Fruit fly (Drosophila melanogaster): ENCODE results near the gene Rpn5.

The Rpn5 gene

DNA sequence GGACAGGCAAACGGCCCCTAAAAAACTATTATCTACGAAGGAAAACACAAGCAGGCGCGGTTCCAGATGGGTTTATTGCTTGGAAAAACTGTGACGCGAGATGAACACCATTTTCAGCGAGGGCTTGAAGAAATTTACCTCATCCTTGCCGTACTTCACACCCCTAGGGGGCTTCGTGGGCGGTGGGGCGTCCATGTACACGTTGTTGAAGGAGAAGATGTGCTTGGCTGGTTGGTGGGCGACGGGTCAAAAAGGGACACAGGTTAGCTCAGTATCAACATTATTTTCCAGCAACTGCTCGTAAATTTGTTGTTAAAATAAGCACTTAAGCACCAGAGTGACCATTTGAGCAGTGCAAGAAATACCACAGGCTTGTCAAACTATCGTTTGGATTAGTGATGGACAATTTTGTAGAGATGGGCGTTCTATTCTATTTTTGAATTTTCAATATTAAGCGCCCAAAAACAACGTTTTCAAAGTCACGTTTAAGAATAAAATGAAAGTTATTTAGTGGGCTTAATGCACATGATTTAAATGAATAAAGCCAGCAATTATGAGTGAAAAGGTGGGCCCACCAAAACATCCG lies 30.6 kb upstream of the Rpn5 start, which contains the start of gene Sec8 (continued):
- no peak for TF ChIP-seq CG10462 (GFP tag; optimal IDR thresholded peaks at IDR 0.05)
- peak; percentile 85 for TF ChIP-seq CG33213 (GFP tag; optimal IDR thresholded peaks at IDR 0.05)
- TF ChIP-seq Hmr (GFP tag; optimal IDR thresholded peaks at IDR 0.05), result no peak
- TF ChIP-seq CG32532 (GFP tag; IDR thresholded peaks at IDR 0.05), result peak; percentile 61
- TF ChIP-seq caup (GFP tag; optimal IDR thresholded peaks at IDR 0.05; ENCODE audit: severe bottlenecking), result no peak
- peak; percentile 62 for TF ChIP-seq her (GFP tag; optimal IDR thresholded peaks at IDR 0.05)
- TF ChIP-seq nerfin-2 (GFP tag; IDR thresholded peaks at IDR 0.05; ENCODE audit: partially characterized antibody), result peak; percentile 74
- peak; percentile 17 for TF ChIP-seq CG18764 (GFP tag; optimal IDR thresholded peaks at IDR 0.05)
- TF ChIP-seq Max (GFP tag; optimal IDR thresholded peaks at IDR 0.05), result peak; percentile 2
- no peak for TF ChIP-seq mirr (GFP tag; optimal IDR thresholded peaks at IDR 0.05)
- no peak for TF ChIP-seq CG10654 (GFP tag; optimal IDR thresholded peaks at IDR 0.05)
- TF ChIP-seq CG11504 (tag; optimal IDR thresholded peaks at IDR 0.05), result no peak
- TF ChIP-seq Hr39 (optimal IDR thresholded peaks at IDR 0.05), result no peak
- no peak for TF ChIP-seq CG17612 (GFP tag; IDR thresholded peaks at IDR 0.05)
- TF ChIP-seq CG4617 (GFP tag; optimal IDR thresholded peaks at IDR 0.05; ENCODE audit: borderline replicate concordance), result peak; percentile 92
- no peak for TF ChIP-seq btn (GFP tag; optimal IDR thresholded peaks at IDR 0.05)
- peak; percentile 52 for TF ChIP-seq pho (GFP tag; optimal IDR thresholded peaks at IDR 0.05)
- peak; percentile 82 for TF ChIP-seq inv (GFP tag; IDR thresholded peaks at IDR 0.05; ENCODE audit: partially characterized antibody)
- peak; percentile 31 for TF ChIP-seq CG30020 (tag; optimal IDR thresholded peaks at IDR 0.05)
- TF ChIP-seq Dip2 (GFP tag; IDR thresholded peaks at IDR 0.05), result no peak
- TF ChIP-seq az2 (GFP tag; optimal IDR thresholded peaks at IDR 0.05), result peak; percentile 12
- TF ChIP-seq sqz (GFP tag; optimal IDR thresholded peaks at IDR 0.05), result no peak
- peak; percentile 71; the same call in 2 of the 3 replicates for TF ChIP-seq HLH4C (GFP tag; IDR thresholded peaks at IDR 0.05; ENCODE audit: partially characterized antibody)
- TF ChIP-seq CG8924 (tag; optimal IDR thresholded peaks at IDR 0.05), result peak; percentile 53
- TF ChIP-seq HHEX (GFP tag; optimal IDR thresholded peaks at IDR 0.05), result no peak
- no peak for TF ChIP-seq run (tag; optimal IDR thresholded peaks at IDR 0.05)
- TF ChIP-seq dimm (GFP tag; IDR thresholded peaks at IDR 0.05), result no peak
- TF ChIP-seq ro (GFP tag; IDR thresholded peaks at IDR 0.05), result no peak
- TF ChIP-seq dmrt11E (tag; optimal IDR thresholded peaks at IDR 0.05), result peak; percentile 3
- TF ChIP-seq CG10147 (GFP tag; optimal IDR thresholded peaks at IDR 0.05), result no peak
- TF ChIP-seq Dad (GFP tag; optimal IDR thresholded peaks at IDR 0.05), result peak; percentile 57
- no peak for TF ChIP-seq CG2889 (GFP tag; IDR thresholded peaks at IDR 0.05)
- TF ChIP-seq Atf-2 (GFP tag; optimal IDR thresholded peaks at IDR 0.05), result no peak
- TF ChIP-seq CG13775 (GFP tag; optimal IDR thresholded peaks at IDR 0.05), result peak; percentile 18
- no peak for TF ChIP-seq cato (GFP tag; optimal IDR thresholded peaks at IDR 0.05; ENCODE audit: borderline replicate concordance)
- peak; percentile 12 for TF ChIP-seq CG34376 (GFP tag; optimal IDR thresholded peaks at IDR 0.05)
- no peak for TF ChIP-seq C15 (GFP tag; IDR thresholded peaks at IDR 0.05)
- 0 out of 3 replicates have a peak, but pooled peaks have one; percentile 48 for TF ChIP-seq CG6175 (GFP tag; IDR thresholded peaks at IDR 0.05)
- peak in 1 of 3 experiments; percentile 12 for TF ChIP-seq lola (GFP tag; optimal IDR thresholded peaks at IDR 0.05)
- peak; percentile 53 for TF ChIP-seq Hsf (GFP tag; optimal IDR thresholded peaks at IDR 0.05)
- peak; percentile 49 for TF ChIP-seq Antp (GFP tag; optimal IDR thresholded peaks at IDR 0.05)
- no peak for TF ChIP-seq CG8089 (GFP tag; optimal IDR thresholded peaks at IDR 0.05)
- no peak for TF ChIP-seq CG10565 (GFP tag; optimal IDR thresholded peaks at IDR 0.05)
- TF ChIP-seq CG14965 (GFP tag; optimal IDR thresholded peaks at IDR 0.05; ENCODE audit: borderline replicate concordance), result no peak
- TF ChIP-seq CG7987 (GFP tag; optimal IDR thresholded peaks at IDR 0.05), result no peak
- TF ChIP-seq CG3726 (GFP tag; IDR thresholded peaks at IDR 0.05), result no peak
- peak; percentile 7 for TF ChIP-seq CG9876 (GFP tag; optimal IDR thresholded peaks at IDR 0.05)
- TF ChIP-seq CG6854 (GFP tag; optimal IDR thresholded peaks at IDR 0.05), result no peak
- TF ChIP-seq phol (tag; optimal IDR thresholded peaks at IDR 0.05), result peak; percentile 53
- no peak for TF ChIP-seq Ssrp (tag; optimal IDR thresholded peaks at IDR 0.05)

Data from whole organism, embryonic.